Worm (Caenorhabditis elegans): ENCODE measurements around the gene acs-2.

- no peak for TF ChIP-seq ama-1 (optimal IDR thresholded peaks at IDR 0.05)
- TF ChIP-seq elt-2 (tag; optimal IDR thresholded peaks at IDR 0.05) = no peak
- no peak for TF ChIP-seq K09A11.1 (tag; optimal IDR thresholded peaks at IDR 0.05; ENCODE audit: insufficient read depth)
- no peak for TF ChIP-seq ceh-18 (tag; optimal IDR thresholded peaks at IDR 0.05)
- no peak for TF ChIP-seq nhr-11 (tag; optimal IDR thresholded peaks at IDR 0.05)
- TF ChIP-seq hlh-13 (GFP tag; optimal IDR thresholded peaks at IDR 0.05) = no peak
- no peak for TF ChIP-seq che-1 (tag; optimal IDR thresholded peaks at IDR 0.05)
Observed at ce11 chrV:15521920-15522319, 45.3 kb upstream of the acs-2 start, which contains the start of gene lgc-31.

All from whole organism, late embryonic.